Worm (Caenorhabditis elegans): ENCODE measurements around the gene srlf-7.

DNA sequence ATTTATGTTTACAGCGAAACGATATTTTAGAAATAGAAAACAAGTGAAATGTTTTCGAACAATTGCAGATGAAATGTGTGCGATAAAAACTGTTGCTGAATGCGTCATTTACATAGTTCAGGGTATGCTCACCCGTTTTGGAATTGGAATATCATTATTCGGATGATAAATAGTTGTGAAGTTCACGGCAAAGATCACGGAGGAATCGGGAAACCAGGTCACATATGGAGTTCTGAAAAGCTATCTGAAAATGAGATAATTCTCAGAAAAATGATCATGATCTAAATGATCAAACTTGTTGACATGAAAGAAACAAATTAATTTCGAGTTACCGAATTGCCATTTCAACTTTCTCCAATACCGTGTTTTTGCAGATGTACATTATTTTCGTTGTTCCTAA is 6.6 kb downstream of the srlf-7 start, which contains the start of gene best-16:
- TF ChIP-seq flt-1 (GFP tag; IDR thresholded peaks at IDR 0.05), result no peak
- no peak for TF ChIP-seq T22C8.4 (GFP tag; IDR thresholded peaks at IDR 0.05)
- no peak for TF ChIP-seq klf-2 (GFP tag; conservative IDR thresholded peaks at IDR 0.05)
- no peak for TF ChIP-seq ztf-23 (GFP tag; IDR thresholded peaks at IDR 0.05)
- no peak for TF ChIP-seq ztf-29 (GFP tag; IDR thresholded peaks at IDR 0.05)

Measured in whole organism, midembryonic.